Worm (Caenorhabditis elegans) whole organism, L3 larva: ENCODE results near the gene B0244.16.

Experiments
- ZK546.5 ChIP-seq: sonication (generic microtip); optimal IDR thresholded peaks from 2 replicates; lab custom pipeline; 2017; ENCODE audit warnings: missing biosample characterization, missing genetic modification characterization
- elt-3 ChIP-seq, 3 experiments: fragments of 150-350 bp in 1 of 3; sonication (generic microtip) in 2 of 3; optimal IDR thresholded peaks; 2 replicates in 2 of 3; 4 replicates in 1 of 3; lab custom pipeline; 2014 to 2017; ENCODE audit warnings: missing biosample characterization in 3 of 3, missing genetic modification characterization in 3 of 3
- fkh-10 ChIP-seq: sonication (generic microtip); optimal IDR thresholded peaks from 2 replicates; lab custom pipeline; 2017; ENCODE audit warnings: missing biosample characterization, missing genetic modification reagents, missing genetic modification characterization
- nhr-25 ChIP-seq: sonication (generic microtip); optimal IDR thresholded peaks from 2 replicates; lab custom pipeline; 2017; ENCODE audit warnings: missing biosample characterization, missing genetic modification characterization
- nhr-77 ChIP-seq: fragments of 150-350 bp; optimal IDR thresholded peaks from 2 replicates; lab custom pipeline; 2014; ENCODE audit warnings: missing biosample characterization, missing genetic modification characterization
- unc-62 ChIP-seq: fragments of 150-350 bp; sonication (generic microtip); optimal IDR thresholded peaks from 4 replicates; lab custom pipeline; 2014; ENCODE audit warnings: missing biosample characterization, missing genetic modification reagents, missing genetic modification characterization

ce11 chrIII:5708024-5708423 is 32.7 kb upstream of the B0244.16 start:
- TF ChIP-seq elt-3 (tag; optimal IDR thresholded peaks at IDR 0.05; lab: Kevin White, UChicago) (no peak), nhr-25 (tag; lab: Kevin White, UChicago) (no peak), nhr-77 (tag; lab: Kevin White, UChicago) (no peak), ZK546.5 (tag; lab: Kevin White, UChicago) (no peak), unc-62 (no peak), fkh-10 (GFP tag; lab: Kevin White, UChicago) (no peak)
